Fruit fly (Drosophila melanogaster) Kc167 (cell line): Measurements from ENCODE around the gene CG18417.

Experiments used
- Sin3A ChIP-seq: fragments of >200 bp; optimal IDR thresholded peaks from 2 replicates; lab custom pipeline; 2018; ENCODE audit warnings: missing external identifiers
- h ChIP-seq: fragments of >200 bp; optimal IDR thresholded peaks from 3 replicates; lab custom pipeline; 2018; ENCODE audit warnings: missing external identifiers
- insv ChIP-seq: fragments of >200 bp; optimal IDR thresholded peaks from 3 replicates; lab custom pipeline; 2018; ENCODE audit warnings: missing external identifiers
- ttk ChIP-seq: sonication (Bioruptor generic); optimal IDR thresholded peaks from 2 replicates; lab custom pipeline; 2017; ENCODE audit warnings: missing external identifiers

DNA sequence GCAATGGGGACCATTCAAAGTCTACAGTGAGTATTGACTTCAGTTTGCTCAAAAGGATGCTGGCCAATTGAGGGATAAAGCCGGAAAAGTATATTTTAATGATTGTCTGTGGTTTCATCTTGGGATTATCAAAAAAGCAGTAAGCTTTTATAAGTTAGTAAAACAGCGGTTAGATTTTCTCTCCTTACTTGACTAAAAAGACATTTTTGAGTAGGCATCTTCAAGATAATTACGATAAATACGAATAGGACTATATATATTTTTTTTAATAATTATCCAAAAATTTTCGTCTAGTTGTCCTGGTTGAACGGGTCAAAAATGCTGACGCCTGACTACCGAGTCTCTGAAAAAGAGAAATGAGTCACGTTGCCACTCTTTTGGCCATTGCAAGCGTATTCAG, 50.7 kb downstream of the CG18417 start, which contains the start of gene CG33278:
- no peak for TF ChIP-seq insv (lab: Kevin White, UChicago)
- TF ChIP-seq Sin3A (lab: Kevin White, UChicago), result no peak
- no peak for TF ChIP-seq h (lab: Kevin White, UChicago)
- TF ChIP-seq ttk (lab: Kevin White, UChicago), result no peak
